Worm (Caenorhabditis elegans) whole organism, L4/young adult: ENCODE data around the gene clec-185.

Source experiments
- W03F9.2 ChIP-seq: fragments of 150-350 bp; optimal IDR thresholded peaks from 2 replicates; lab custom pipeline; 2014; ENCODE audit warnings: missing biosample characterization, missing genetic modification characterization
- him-1 ChIP-seq: sonication (generic microtip); optimal IDR thresholded peaks from 2 replicates; lab custom pipeline; 2016; ENCODE audit warnings: missing genotype, missing genetic modification reagents, missing genetic modification characterization, missing compliant biosample characterization

- TF ChIP-seq him-1 (tag; lab: Kevin White, UChicago) (no peak), W03F9.2 (tag; lab: Kevin White, UChicago) (no peak)
Measured at ce11 chrIV:12425595-12425994, 12.9 kb upstream of the clec-185 start.
